Fruit fly (Drosophila melanogaster) whole organism, prepupa: ENCODE results near the gene slow.

ENCODE experiments used
- CG10631 ChIP-seq: fragments of 200-800 bp; sonication (Bioruptor generic); optimal IDR thresholded peaks from 2 replicates; lab custom pipeline; 2016; ENCODE audit warnings: missing biosample characterization, missing genetic modification characterization
- CG11762 ChIP-seq: fragments of 200-800 bp; sonication (Bioruptor generic); optimal IDR thresholded peaks from 3 replicates; lab custom pipeline; 2016; ENCODE audit warnings: missing biosample characterization, missing genetic modification characterization; ENCODE audit not compliant: insufficient read depth
- CG11902 ChIP-seq: fragments of 200-800 bp; sonication (Bioruptor generic); optimal IDR thresholded peaks from 3 replicates; lab custom pipeline; 2016; ENCODE audit warnings: missing biosample characterization, missing genetic modification characterization
- CG15336 ChIP-seq: fragments of 200-800 bp; sonication (Bioruptor generic); IDR thresholded peaks from 2 replicates; pipeline ENCODE4 v1.3.6; 2022; ENCODE audit warnings: missing biosample characterization, missing genetic modification characterization
- CG1621 ChIP-seq: fragments of 200-800 bp; sonication (Bioruptor generic); optimal IDR thresholded peaks from 3 replicates; lab custom pipeline; 2018; ENCODE audit warnings: missing biosample characterization, mild to moderate bottlenecking, missing genetic modification characterization
- CG16779 ChIP-seq: fragments of 200-800 bp; sonication (Bioruptor generic); optimal IDR thresholded peaks from 3 replicates; lab custom pipeline; 2017; ENCODE audit warnings: missing biosample characterization, mild to moderate bottlenecking, missing genetic modification characterization
- CG3032 ChIP-seq: fragments of 200-800 bp; optimal IDR thresholded peaks from 2 replicates; lab custom pipeline; 2019; ENCODE audit warnings: missing biosample characterization, mild to moderate bottlenecking, missing genetic modification characterization, moderate library complexity
- CG31627 ChIP-seq: fragments of 200-800 bp; sonication (Bioruptor generic); optimal IDR thresholded peaks from 3 replicates; lab custom pipeline; 2016; ENCODE audit warnings: missing biosample characterization, missing genetic modification characterization
- CG32006 ChIP-seq: fragments of 200-800 bp; sonication (Bioruptor generic); optimal IDR thresholded peaks from 3 replicates; lab custom pipeline; 2017; ENCODE audit warnings: missing biosample characterization, mild to moderate bottlenecking, missing genetic modification characterization
- CG34406 ChIP-seq: fragments of 200-800 bp; sonication (Bioruptor generic); optimal IDR thresholded peaks from 3 replicates; lab custom pipeline; 2016; ENCODE audit warnings: missing biosample characterization, missing genetic modification characterization
- CG3919 ChIP-seq: fragments of 200-800 bp; sonication (Bioruptor generic); optimal IDR thresholded peaks from 3 replicates; lab custom pipeline; 2016; ENCODE audit warnings: missing biosample characterization, missing genetic modification characterization
- CG4318 ChIP-seq: fragments of 200-800 bp; sonication (Bioruptor generic); optimal IDR thresholded peaks from 3 replicates; lab custom pipeline; 2017; ENCODE audit warnings: missing biosample characterization, mild to moderate bottlenecking, missing genetic modification characterization
- CG6163 ChIP-seq: fragments of 200-800 bp; sonication (Bioruptor generic); IDR thresholded peaks from 3 replicates; pipeline ENCODE4 v1.3.6; 2022; ENCODE audit warnings: missing biosample characterization, missing genetic modification characterization
- CG6276 ChIP-seq: fragments of 200-800 bp; sonication (Bioruptor generic); optimal IDR thresholded peaks from 2 replicates; lab custom pipeline; 2017; ENCODE audit warnings: missing biosample characterization, mild to moderate bottlenecking, missing genetic modification characterization
- CG6792 ChIP-seq: fragments of 200-800 bp; sonication (Bioruptor generic); optimal IDR thresholded peaks from 3 replicates; lab custom pipeline; 2016; ENCODE audit warnings: missing biosample characterization, missing genetic modification characterization
- CG6854 ChIP-seq: fragments of 200-800 bp; sonication (Bioruptor generic); optimal IDR thresholded peaks from 2 replicates; lab custom pipeline; 2017; ENCODE audit warnings: missing biosample characterization, mild to moderate bottlenecking, missing genetic modification characterization
- CG7368 ChIP-seq: fragments of 200-800 bp; sonication (Bioruptor generic); optimal IDR thresholded peaks from 3 replicates; lab custom pipeline; 2016; ENCODE audit warnings: missing biosample characterization, missing genetic modification characterization
- CG8119 ChIP-seq: fragments of 200-800 bp; sonication (Bioruptor generic); IDR thresholded peaks from 3 replicates; pipeline ENCODE4 v1.3.6; 2022; ENCODE audit warnings: missing biosample characterization, missing genetic modification characterization
- CG8319 ChIP-seq: fragments of 200-800 bp; sonication (Bioruptor generic); optimal IDR thresholded peaks from 3 replicates; lab custom pipeline; 2016; ENCODE audit warnings: missing biosample characterization, missing genetic modification characterization
- CG8632 ChIP-seq: fragments of 200-800 bp; sonication (Bioruptor generic); optimal IDR thresholded peaks from 3 replicates; lab custom pipeline; 2016; ENCODE audit warnings: missing biosample characterization, missing genetic modification characterization
- CG9139 ChIP-seq: fragments of 200-800 bp; sonication (Bioruptor generic); optimal IDR thresholded peaks from 3 replicates; lab custom pipeline; 2017; ENCODE audit warnings: missing biosample characterization, mild to moderate bottlenecking, missing genetic modification characterization
- Eip75B ChIP-seq: fragments of 200-800 bp; sonication (Bioruptor generic); optimal IDR thresholded peaks from 3 replicates; lab custom pipeline; 2016; ENCODE audit warnings: missing biosample characterization, missing genetic modification characterization
- Ets96B ChIP-seq: fragments of 200-800 bp; optimal IDR thresholded peaks from 2 replicates; lab custom pipeline; 2019; ENCODE audit warnings: missing biosample characterization, mild to moderate bottlenecking, missing genetic modification characterization, moderate library complexity
- Gug ChIP-seq: fragments of 200-800 bp; sonication (Bioruptor generic); IDR thresholded peaks from 2 replicates; pipeline ENCODE4 v1.3.6; 2022; ENCODE audit warnings: missing biosample characterization, missing genetic modification characterization
- Hr39 ChIP-seq: fragments of 200-800 bp; sonication (Bioruptor generic); optimal IDR thresholded peaks from 2 replicates; lab custom pipeline; 2016; ENCODE audit warnings: missing biosample characterization, missing genetic modification characterization
- Hr4 ChIP-seq: fragments of 200-800 bp; sonication (Bioruptor generic); optimal IDR thresholded peaks from 3 replicates; lab custom pipeline; 2016; ENCODE audit warnings: missing biosample characterization, missing genetic modification characterization
- Lpt ChIP-seq: fragments of 200-800 bp; sonication (Bioruptor generic); optimal IDR thresholded peaks from 3 replicates; lab custom pipeline; 2016; ENCODE audit warnings: missing biosample characterization, missing genetic modification characterization
- Met ChIP-seq: fragments of 200-800 bp; sonication (Bioruptor generic); optimal IDR thresholded peaks from 3 replicates; lab custom pipeline; 2016; ENCODE audit warnings: missing biosample characterization, missing genetic modification characterization
- OdsH ChIP-seq: fragments of 200-800 bp; sonication (Bioruptor generic); optimal IDR thresholded peaks from 3 replicates; lab custom pipeline; 2016; ENCODE audit warnings: missing biosample characterization, missing genetic modification characterization
- Smox ChIP-seq: fragments of 200-800 bp; sonication (Bioruptor generic); optimal IDR thresholded peaks from 3 replicates; lab custom pipeline; 2016; ENCODE audit warnings: missing biosample characterization, missing genetic modification characterization
- Sox102F ChIP-seq: fragments of 200-800 bp; sonication (Bioruptor generic); optimal IDR thresholded peaks from 2 replicates; lab custom pipeline; 2016; ENCODE audit warnings: missing biosample characterization, mild to moderate bottlenecking, missing genetic modification characterization
- Sox14 ChIP-seq: fragments of 200-800 bp; sonication (Bioruptor generic); optimal IDR thresholded peaks from 3 replicates; lab custom pipeline; 2016; ENCODE audit warnings: missing biosample characterization, missing genetic modification characterization
- Sox15 ChIP-seq: fragments of 200-800 bp; sonication (Bioruptor generic); optimal IDR thresholded peaks from 3 replicates; lab custom pipeline; 2016; ENCODE audit warnings: missing biosample characterization, missing genetic modification characterization
- achi ChIP-seq: fragments of 200-800 bp; sonication (Bioruptor generic); optimal IDR thresholded peaks from 3 replicates; lab custom pipeline; 2016; ENCODE audit warnings: missing biosample characterization, missing genetic modification characterization
- cyc ChIP-seq: fragments of 200-800 bp; sonication (Bioruptor generic); optimal IDR thresholded peaks from 3 replicates; lab custom pipeline; 2016; ENCODE audit warnings: missing biosample characterization, missing genetic modification characterization
- dac ChIP-seq: fragments of 200-800 bp; sonication (Bioruptor generic); optimal IDR thresholded peaks from 2 replicates; lab custom pipeline; 2017; ENCODE audit warnings: missing biosample characterization, mild to moderate bottlenecking, missing genetic modification characterization
- dsx ChIP-seq: fragments of 200-800 bp; optimal IDR thresholded peaks from 3 replicates; lab custom pipeline; 2019; ENCODE audit warnings: missing biosample characterization, mild to moderate bottlenecking, missing genetic modification characterization, moderate library complexity; ENCODE audit not compliant: poor library complexity, severe bottlenecking
- fd59A ChIP-seq: fragments of 200-800 bp; sonication (Bioruptor generic); optimal IDR thresholded peaks from 2 replicates; lab custom pipeline; 2017; ENCODE audit warnings: missing biosample characterization, mild to moderate bottlenecking, missing genetic modification characterization, missing genetic modification reagents
- fkh ChIP-seq: fragments of 200-800 bp; sonication (Bioruptor generic); optimal IDR thresholded peaks from 3 replicates; lab custom pipeline; 2017; ENCODE audit warnings: missing biosample characterization, mild to moderate bottlenecking, missing genetic modification characterization, moderate library complexity
- lz ChIP-seq: fragments of 200-800 bp; sonication (Bioruptor generic); optimal IDR thresholded peaks from 3 replicates; lab custom pipeline; 2016; ENCODE audit warnings: missing biosample characterization, missing genetic modification characterization
- net ChIP-seq: fragments of 200-800 bp; sonication (Bioruptor generic); optimal IDR thresholded peaks from 3 replicates; lab custom pipeline; 2016; ENCODE audit warnings: missing biosample characterization, missing genetic modification characterization
- pdm3 ChIP-seq: fragments of 200-800 bp; sonication (Bioruptor generic); optimal IDR thresholded peaks from 3 replicates; lab custom pipeline; 2016; ENCODE audit warnings: missing biosample characterization, missing genetic modification characterization
- salr ChIP-seq, 2 experiments: fragments of 200-800 bp; sonication (Bioruptor generic); optimal IDR thresholded peaks; 3 replicates each; lab custom pipeline; 2016 to 2018; ENCODE audit warnings: missing biosample characterization in 2 of 2, missing genetic modification characterization in 2 of 2, mild to moderate bottlenecking in 1 of 2
- ss ChIP-seq, 2 experiments: fragments of 200-800 bp; sonication (Bioruptor generic); optimal IDR thresholded peaks; 2 replicates in 1 of 2; 3 replicates in 1 of 2; lab custom pipeline; 2017 to 2018; ENCODE audit warnings: mild to moderate bottlenecking in 2 of 2, missing biosample characterization in 2 of 2, missing genetic modification characterization in 2 of 2, moderate library complexity in 1 of 2
- svp ChIP-seq: fragments of 200-800 bp; sonication (Bioruptor generic); peaks from one replicate; lab custom pipeline; 2016; ENCODE audit warnings: missing biosample characterization, missing genetic modification characterization

slow gene

dm6 chr3L:4399905-4400304 is 15.7 kb downstream of the slow start (continued):
- TF ChIP-seq CG15336 (GFP tag; lab: Robert Waterston, UW) (no peak), lz (GFP tag; lab: Kevin White, UChicago) (no peak), CG6854 (GFP tag; lab: Kevin White, UChicago) (no peak), Sox15 (GFP tag; lab: Kevin White, UChicago) (no peak), Gug (no peak), CG34406 (no peak), salr (GFP tag; optimal IDR thresholded peaks at IDR 0.05; lab: Kevin White, UChicago) (no peak), dsx (no peak), CG6792 (peak; percentile 26), Hr39 (GFP tag; lab: Kevin White, UChicago) (no peak), dac (GFP tag; lab: Kevin White, UChicago) (no peak), CG6276 (GFP tag; lab: Kevin White, UChicago) (no peak), CG6163 (GFP tag; lab: Robert Waterston, UW) (no peak), OdsH (peak; percentile 15), CG11762 (GFP tag; lab: Kevin White, UChicago) (no peak), CG16779 (tag; lab: Kevin White, UChicago) (no peak), CG11902 (GFP tag; lab: Kevin White, UChicago) (no peak), pdm3 (no peak)

DNA sequence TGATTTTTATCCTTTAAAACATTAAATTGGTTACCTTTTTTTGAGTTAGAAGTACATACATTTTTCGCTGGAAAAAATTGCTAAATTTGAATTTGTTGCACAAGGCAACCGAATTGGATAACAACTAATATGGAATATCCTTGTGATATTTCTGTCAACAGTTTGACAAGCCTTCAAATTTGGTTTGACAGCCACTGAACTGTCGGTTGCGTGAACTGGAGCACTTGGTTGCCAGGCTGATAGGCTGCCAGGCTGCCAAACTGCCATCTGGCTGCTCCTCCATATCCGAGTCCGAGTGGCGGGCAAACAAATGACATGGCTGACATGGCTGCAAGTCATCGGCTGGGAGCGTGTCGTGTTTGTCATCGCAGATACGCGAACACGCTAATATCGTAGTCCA is 17.0 kb downstream of the slow start:
- TF ChIP-seq Gug (no peak), CG8319 (GFP tag; lab: Kevin White, UChicago) (no peak), lz (GFP tag; lab: Kevin White, UChicago) (no peak), Ets96B (no peak), CG10631 (GFP tag; lab: Kevin White, UChicago) (no peak), OdsH (no peak), CG1621 (tag; lab: Kevin White, UChicago) (no peak), CG6854 (GFP tag; lab: Kevin White, UChicago) (no peak), Hr4 (GFP tag; lab: Kevin White, UChicago) (no peak), CG15336 (GFP tag; lab: Robert Waterston, UW) (no peak), CG16779 (tag; lab: Kevin White, UChicago) (no peak)

- peak; percentile 55 for TF ChIP-seq cyc (GFP tag; lab: Kevin White, UChicago)
- TF ChIP-seq CG8632 (GFP tag; lab: Kevin White, UChicago) = peak; percentile 36
- TF ChIP-seq Met (GFP tag; lab: Kevin White, UChicago) = peak; percentile 31
- peak; percentile 36 for TF ChIP-seq CG34406
- peak; percentile 33 for TF ChIP-seq Lpt (GFP tag; lab: Kevin White, UChicago)
- peak in 1 of 2 experiments; percentile 3 for TF ChIP-seq ss (GFP tag; optimal IDR thresholded peaks at IDR 0.05; lab: Kevin White, UChicago)
- TF ChIP-seq CG4318 (GFP tag; lab: Kevin White, UChicago) = no peak
- TF ChIP-seq CG11762 (GFP tag; lab: Kevin White, UChicago) = peak; percentile 12
- peak; percentile 50 for TF ChIP-seq achi
- peak; percentile 54 for TF ChIP-seq pdm3
- peak; percentile 66 for TF ChIP-seq Hr4 (GFP tag; lab: Kevin White, UChicago)
- peak; percentile 88 for TF ChIP-seq fkh (GFP tag; lab: Kevin White, UChicago)
- TF ChIP-seq CG32006 (GFP tag; lab: Kevin White, UChicago) = peak; percentile 59
- no peak for TF ChIP-seq CG9139 (GFP tag; lab: Kevin White, UChicago)
- peak; percentile 77 for TF ChIP-seq Sox14 (GFP tag; lab: Kevin White, UChicago)
- peak; percentile 62 for TF ChIP-seq CG3919
- TF ChIP-seq CG7368 (GFP tag; lab: Kevin White, UChicago) = no peak
- TF ChIP-seq CG31627 (GFP tag; lab: Kevin White, UChicago) = peak; percentile 65
- peak; percentile 23 for TF ChIP-seq dsx
- no peak for TF ChIP-seq CG6792
- peak; percentile 60 for TF ChIP-seq Smox (GFP tag; lab: Kevin White, UChicago)
- TF ChIP-seq Eip75B (GFP tag; lab: Kevin White, UChicago) = peak; percentile 63
- peak; percentile 72; the same call in 2 of the 3 replicates for TF ChIP-seq CG6163 (GFP tag; lab: Robert Waterston, UW)
- peak; percentile 99 for TF ChIP-seq svp (GFP tag; lab: Kevin White, UChicago)
- TF ChIP-seq salr (GFP tag; optimal IDR thresholded peaks at IDR 0.05; lab: Kevin White, UChicago) = no peak
- TF ChIP-seq Sox102F (GFP tag; lab: Kevin White, UChicago) = peak; percentile 39
- peak; percentile 5 for TF ChIP-seq CG11902 (GFP tag; lab: Kevin White, UChicago)
- TF ChIP-seq CG8119 (GFP tag; lab: Robert Waterston, UW) = peak; percentile 58; the same call in 2 of the 3 replicates
- no peak for TF ChIP-seq Gug
- TF ChIP-seq net (GFP tag; lab: Kevin White, UChicago) = peak; percentile 63
- no peak for TF ChIP-seq CG8319 (GFP tag; lab: Kevin White, UChicago)
- no peak for TF ChIP-seq fd59A (GFP tag; lab: Kevin White, UChicago)
- TF ChIP-seq CG3032 = peak; percentile 28
Observed at dm6 chr3L:4403180-4403769, 19.0 kb downstream of the slow start, which contains the start of gene Syx17. Gene Syx17, plus strand, starts transcription at chr3L:4403487.
